Worm (Caenorhabditis elegans) whole organism, mixed stage, embryonic: ENCODE measurements around the gene T03F6.3.

Source experiments
- M03D4.4 ChIP-seq: sonication (generic microtip); optimal IDR thresholded peaks from 2 replicates; lab custom pipeline; 2017; ENCODE audit warnings: mild to moderate bottlenecking, missing genetic modification characterization, missing compliant biosample characterization
- bed-3 ChIP-seq: fragments of 200-800 bp; sonication (Bioruptor generic); optimal IDR thresholded peaks from 3 replicates; lab custom pipeline; 2018; ENCODE audit warnings: mild to moderate bottlenecking, missing genetic modification characterization, moderate library complexity, missing compliant biosample characterization
- blmp-1 ChIP-seq: fragments of 150-350 bp; optimal IDR thresholded peaks from 2 replicates; lab custom pipeline; 2014; ENCODE audit warnings: missing biosample characterization, missing genetic modification characterization
- ceh-39 ChIP-seq: fragments of 150-350 bp; optimal IDR thresholded peaks from 2 replicates; lab custom pipeline; 2014; ENCODE audit warnings: missing biosample characterization, missing genetic modification characterization
- ceh-43 ChIP-seq: fragments of 200-800 bp; sonication (Bioruptor generic); optimal IDR thresholded peaks from 2 replicates; lab custom pipeline; 2018; ENCODE audit warnings: mild to moderate bottlenecking, missing genetic modification characterization, moderate library complexity, missing compliant biosample characterization
- ceh-83 ChIP-seq: fragments of 200-800 bp; sonication (Bioruptor generic); optimal IDR thresholded peaks from 2 replicates; lab custom pipeline; 2018; ENCODE audit warnings: mild to moderate bottlenecking, missing genetic modification characterization, missing compliant biosample characterization
- ces-1 ChIP-seq: fragments of 150-350 bp; optimal IDR thresholded peaks from 2 replicates; lab custom pipeline; 2014; ENCODE audit warnings: missing biosample characterization, missing genetic modification reagents, missing genetic modification characterization
- cnd-1 ChIP-seq: fragments of 200-800 bp; sonication (Bioruptor generic); optimal IDR thresholded peaks from 2 replicates; lab custom pipeline; 2018; ENCODE audit warnings: mild to moderate bottlenecking, missing genetic modification characterization, missing compliant biosample characterization
- drap-1 ChIP-seq: fragments of 200-800 bp; sonication (Bioruptor generic); optimal IDR thresholded peaks from 3 replicates; lab custom pipeline; 2018; ENCODE audit warnings: mild to moderate bottlenecking, missing genetic modification characterization, missing compliant biosample characterization
- elt-1 ChIP-seq: sonication (generic microtip); optimal IDR thresholded peaks from 2 replicates; lab custom pipeline; 2017; ENCODE audit warnings: missing genetic modification characterization, mild to moderate bottlenecking, missing compliant biosample characterization, antibody characterized with exemption, moderate library complexity, borderline replicate concordance; ENCODE audit not compliant: insufficient read depth
- elt-3 ChIP-seq: fragments of 150-350 bp; optimal IDR thresholded peaks from 2 replicates; lab custom pipeline; 2014; ENCODE audit warnings: missing biosample characterization, missing genetic modification characterization
- ham-2 ChIP-seq: fragments of 200-800 bp; sonication (Bioruptor generic); optimal IDR thresholded peaks from 2 replicates; lab custom pipeline; 2018; ENCODE audit warnings: mild to moderate bottlenecking, missing genetic modification characterization, missing compliant biosample characterization
- lin-13 ChIP-seq: fragments of 150-350 bp; optimal IDR thresholded peaks from 2 replicates; lab custom pipeline; 2014; ENCODE audit warnings: missing biosample characterization, missing genetic modification characterization
- lin-32 ChIP-seq: fragments of 200-800 bp; sonication (Bioruptor generic); optimal IDR thresholded peaks from 2 replicates; lab custom pipeline; 2018; ENCODE audit warnings: mild to moderate bottlenecking, missing genetic modification characterization, missing compliant biosample characterization
- lsy-2 ChIP-seq: fragments of 150-350 bp; optimal IDR thresholded peaks from 2 replicates; lab custom pipeline; 2014; ENCODE audit warnings: missing biosample characterization, missing genetic modification characterization
- mep-1 ChIP-seq: fragments of 150-350 bp; optimal IDR thresholded peaks from 2 replicates; lab custom pipeline; 2017; ENCODE audit warnings: missing biosample characterization, missing genetic modification reagents, missing genetic modification characterization, inconsistent platforms
- nhr-12 ChIP-seq: fragments of 150-350 bp; optimal IDR thresholded peaks from 2 replicates; lab custom pipeline; 2014; ENCODE audit warnings: missing biosample characterization, missing genetic modification characterization
- nhr-237 ChIP-seq: fragments of 150-350 bp; optimal IDR thresholded peaks from 2 replicates; lab custom pipeline; 2014; ENCODE audit warnings: missing biosample characterization, missing genetic modification characterization
- nhr-28 ChIP-seq: fragments of 150-350 bp; optimal IDR thresholded peaks from 2 replicates; lab custom pipeline; 2014; ENCODE audit warnings: missing biosample characterization, missing genetic modification characterization
- nhr-76 ChIP-seq: sonication (generic microtip); optimal IDR thresholded peaks from 2 replicates; lab custom pipeline; 2017; ENCODE audit warnings: missing biosample characterization, missing genetic modification characterization
- pha-4 ChIP-seq: fragments of 150-350 bp; optimal IDR thresholded peaks from 2 replicates; lab custom pipeline; 2018; ENCODE audit warnings: missing biosample characterization, missing genetic modification reagents, missing genetic modification characterization
- snpc-4 ChIP-seq: fragments of 150-350 bp; optimal IDR thresholded peaks from 2 replicates; lab custom pipeline; 2014; ENCODE audit warnings: missing biosample characterization, missing genetic modification characterization
- sptf-1 ChIP-seq: sonication (generic microtip); optimal IDR thresholded peaks from 2 replicates; lab custom pipeline; 2017; ENCODE audit warnings: mild to moderate bottlenecking, missing genetic modification characterization, moderate library complexity, missing compliant biosample characterization
- tbx-8 ChIP-seq: fragments of 200-800 bp; sonication (Bioruptor generic); optimal IDR thresholded peaks from 2 replicates; lab custom pipeline; 2018; ENCODE audit warnings: mild to moderate bottlenecking, missing genetic modification characterization, moderate library complexity, missing compliant biosample characterization
- unc-120 ChIP-seq: sonication (generic microtip); optimal IDR thresholded peaks from 2 replicates; lab custom pipeline; 2017; ENCODE audit warnings: missing genetic modification characterization, missing compliant biosample characterization; ENCODE audit not compliant: poor library complexity, severe bottlenecking
- unc-39 ChIP-seq: fragments of 150-350 bp; optimal IDR thresholded peaks from 2 replicates; lab custom pipeline; 2014; ENCODE audit warnings: missing biosample characterization, missing genetic modification characterization
- unc-62 ChIP-seq: fragments of 150-350 bp; optimal IDR thresholded peaks from 2 replicates; lab custom pipeline; 2014; ENCODE audit warnings: missing biosample characterization, missing genetic modification reagents, missing genetic modification characterization
- zip-8 ChIP-seq: fragments of 150-350 bp; optimal IDR thresholded peaks from 2 replicates; lab custom pipeline; 2014; ENCODE audit warnings: missing biosample characterization, missing genetic modification characterization
- ztf-11 ChIP-seq: fragments of 150-350 bp; optimal IDR thresholded peaks from 2 replicates; lab custom pipeline; 2014; ENCODE audit warnings: missing biosample characterization, missing genetic modification characterization

T03F6.3 gene

DNA sequence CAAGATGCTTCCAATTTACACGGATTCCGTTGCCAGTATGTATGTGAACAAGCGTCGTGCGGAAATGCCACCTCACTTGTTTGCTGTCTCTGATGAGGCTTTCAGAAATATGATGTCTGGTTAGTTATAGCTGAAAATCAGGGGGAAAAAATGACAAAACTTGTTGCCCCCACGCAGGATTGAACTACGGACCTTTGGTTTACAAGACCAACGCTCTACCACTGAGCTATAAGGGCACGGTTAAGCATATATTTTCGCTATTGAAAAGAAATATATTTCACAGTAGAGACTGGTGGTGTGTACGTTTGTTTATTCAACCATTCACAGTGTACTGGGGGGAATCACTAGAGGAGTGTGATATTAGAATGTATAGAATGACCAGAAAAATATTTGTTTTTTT is 22.0 kb downstream of the T03F6.3 start:
- no peak for TF ChIP-seq lsy-2 (tag; lab: Kevin White, UChicago)
- TF ChIP-seq, all 35 proteins: peak for 0

ce11 chrIII:13418975-13419374 is 29.8 kb downstream of the T03F6.3 start:
- no peak for TF ChIP-seq elt-1 (tag; lab: Kevin White, UChicago)
- TF ChIP-seq unc-120 (tag; lab: Kevin White, UChicago) = no peak
- TF ChIP-seq ceh-83 (GFP tag; lab: Kevin White, UChicago) = no peak
- no peak for TF ChIP-seq lin-32 (GFP tag; lab: Kevin White, UChicago)
- no peak for TF ChIP-seq M03D4.4 (tag; lab: Kevin White, UChicago)
- no peak for TF ChIP-seq bed-3
- TF ChIP-seq, all 35 proteins: peak for 0

DNA sequence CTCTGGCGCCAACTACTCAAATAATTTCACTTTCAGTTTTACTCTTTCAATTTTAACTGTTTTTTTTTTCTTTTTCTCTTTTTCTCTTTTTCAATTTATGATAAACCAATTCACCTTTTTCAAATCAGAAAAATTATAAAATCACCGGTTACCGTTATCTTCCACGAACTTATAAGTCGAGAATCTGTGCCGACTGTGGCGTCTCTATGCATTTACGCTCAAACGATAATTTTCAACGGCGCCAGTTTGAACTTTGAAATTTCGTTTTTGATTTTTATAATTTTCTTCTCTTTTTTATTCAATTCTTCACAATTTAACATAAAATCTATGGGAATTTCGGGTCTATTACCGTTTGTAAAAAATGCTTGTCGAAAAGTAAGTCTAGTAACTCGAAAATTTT is 34.2 kb downstream of the T03F6.3 start, which contains the start of gene exo-1:
Gene exo-1 (plus strand): TSS at position 101 of the 400 bp plus-strand sequence.
- peak; percentile 42 for TF ChIP-seq lsy-2 (tag; lab: Kevin White, UChicago)
- TF ChIP-seq tbx-8 (GFP tag; lab: Kevin White, UChicago) = no peak
- TF ChIP-seq elt-3 (tag; lab: Kevin White, UChicago) = no peak
- no peak for TF ChIP-seq cnd-1 (tag; lab: Kevin White, UChicago)
- no peak for TF ChIP-seq ceh-39 (tag; lab: Kevin White, UChicago)
- TF ChIP-seq drap-1 (GFP tag; lab: Kevin White, UChicago) = no peak
- no peak for TF ChIP-seq zip-8 (tag; lab: Kevin White, UChicago)
- TF ChIP-seq pha-4 = no peak
- TF ChIP-seq lin-13 (tag; lab: Kevin White, UChicago) = no peak
- TF ChIP-seq unc-120 (tag; lab: Kevin White, UChicago) = no peak
- TF ChIP-seq mep-1 (tag; lab: Kevin White, UChicago) = peak; percentile 35
- TF ChIP-seq nhr-237 (tag; lab: Kevin White, UChicago) = peak; percentile 46
- TF ChIP-seq blmp-1 (tag; lab: Kevin White, UChicago) = no peak
- TF ChIP-seq sptf-1 (tag; lab: Kevin White, UChicago) = no peak
- TF ChIP-seq ceh-43 (GFP tag; lab: Kevin White, UChicago) = no peak
- TF ChIP-seq nhr-12 = no peak

ce11 chrIII:13426036-13426435 is 36.8 kb downstream of the T03F6.3 start, which contains the start of gene cope-1:
TSS of gene cope-1 (plus strand) at chrIII:13426264.
- TF ChIP-seq lsy-2 (tag; lab: Kevin White, UChicago) = peak; percentile 39
- peak; percentile 37 for TF ChIP-seq ces-1
- TF ChIP-seq mep-1 (tag; lab: Kevin White, UChicago) = peak; percentile 4
- no peak for TF ChIP-seq elt-1 (tag; lab: Kevin White, UChicago)
- TF ChIP-seq lin-32 (GFP tag; lab: Kevin White, UChicago) = no peak
- no peak for TF ChIP-seq nhr-28 (tag; lab: Kevin White, UChicago)

- TF ChIP-seq nhr-76 (tag; lab: Kevin White, UChicago) (no peak), ces-1 (no peak), lin-32 (GFP tag; lab: Kevin White, UChicago) (no peak), ham-2 (no peak), ceh-83 (GFP tag; lab: Kevin White, UChicago) (no peak), unc-62 (GFP tag; lab: Kevin White, UChicago) (no peak), unc-120 (tag; lab: Kevin White, UChicago) (no peak), ztf-11 (tag; lab: Kevin White, UChicago) (no peak), bed-3 (no peak), lin-13 (tag; lab: Kevin White, UChicago) (no peak), snpc-4 (tag; lab: Kevin White, UChicago) (no peak), nhr-237 (tag; lab: Kevin White, UChicago) (no peak), ceh-39 (tag; lab: Kevin White, UChicago) (no peak), pha-4 (no peak), cnd-1 (tag; lab: Kevin White, UChicago) (no peak), zip-8 (tag; lab: Kevin White, UChicago) (no peak), tbx-8 (GFP tag; lab: Kevin White, UChicago) (no peak), M03D4.4 (tag; lab: Kevin White, UChicago) (no peak), unc-39 (tag; lab: Kevin White, UChicago) (no peak), ceh-43 (GFP tag; lab: Kevin White, UChicago) (no peak)
These were observed 38.6 kb downstream of the T03F6.3 start for ce11 chrIII:13427817-13428216.
